Fruit fly (Drosophila melanogaster) whole organism, adult: ENCODE data around the gene CG7945.

Experiments
- CG12768 ChIP-seq: fragments of 200-800 bp; sonication (Bioruptor generic); optimal IDR thresholded peaks from 2 replicates; lab custom pipeline; 2017; ENCODE audit warnings: missing biosample characterization, missing genetic modification characterization, mild to moderate bottlenecking, moderate library complexity, missing genetic modification reagents
- CG1620 ChIP-seq: fragments of 200-800 bp; sonication (Bioruptor generic); optimal IDR thresholded peaks from 2 replicates; lab custom pipeline; 2016; ENCODE audit warnings: missing biosample characterization, missing genetic modification characterization
- Crg-1 ChIP-seq: fragments of 200-800 bp; sonication (Bioruptor generic); optimal IDR thresholded peaks from 2 replicates; lab custom pipeline; 2016; ENCODE audit warnings: missing biosample characterization, missing genetic modification characterization
- Hr96 ChIP-seq: fragments of 200-800 bp; sonication (Bioruptor generic); optimal IDR thresholded peaks from 2 replicates; lab custom pipeline; 2016; ENCODE audit warnings: missing biosample characterization, missing genetic modification characterization
- Mnt ChIP-seq: fragments of 200-800 bp; sonication (Bioruptor generic); optimal IDR thresholded peaks from 2 replicates; lab custom pipeline; 2016; ENCODE audit warnings: missing biosample characterization, mild to moderate bottlenecking, missing genetic modification characterization
- bab1 ChIP-seq: fragments of 200-800 bp; sonication (Bioruptor generic); optimal IDR thresholded peaks from 3 replicates; lab custom pipeline; 2019; ENCODE audit warnings: missing biosample characterization, mild to moderate bottlenecking, missing genetic modification characterization, moderate library complexity
- cic ChIP-seq: fragments of 200-800 bp; sonication (Bioruptor generic); optimal IDR thresholded peaks from 2 replicates; lab custom pipeline; 2017; ENCODE audit warnings: missing biosample characterization, mild to moderate bottlenecking, missing genetic modification characterization, moderate library complexity
- cnc ChIP-seq, 2 experiments: fragments of >200 bp; optimal IDR thresholded peaks; 2 replicates each; lab custom pipeline; 2017
- ovo ChIP-seq: fragments of 200-800 bp; sonication (Bioruptor generic); optimal IDR thresholded peaks from 2 replicates; lab custom pipeline; 2016; ENCODE audit warnings: missing biosample characterization, missing genetic modification characterization

DNA sequence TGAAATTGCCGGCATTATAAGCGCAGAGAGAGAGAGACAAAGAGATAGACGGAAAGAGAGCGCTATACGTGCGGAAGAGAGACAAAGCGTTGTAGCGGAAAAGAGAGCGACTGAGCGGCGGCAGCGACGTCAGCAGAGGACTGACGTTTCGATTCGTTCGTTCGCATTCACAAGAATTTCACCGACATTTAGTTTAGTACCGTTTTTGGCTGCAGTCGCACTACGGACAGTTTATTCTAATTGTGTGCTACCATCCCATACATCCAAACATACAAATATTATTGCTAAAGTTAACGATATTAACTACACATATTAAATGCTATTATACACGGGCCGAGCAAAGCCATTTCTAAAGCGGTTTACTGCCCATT, 11.3 kb upstream of the CG7945 start, which contains the start of gene CrebA:
- TF ChIP-seq Mnt (GFP tag; lab: Kevin White, UChicago) (no peak), Hr96 (GFP tag; lab: Kevin White, UChicago) (no peak), CG12768 (GFP tag; lab: Kevin White, UChicago) (no peak), cic (GFP tag; lab: Kevin White, UChicago) (no peak), CG1620 (GFP tag; lab: Kevin White, UChicago) (no peak), cnc (optimal IDR thresholded peaks at IDR 0.05; lab: Kevin White, UChicago) (no peak), Crg-1 (GFP tag; lab: Kevin White, UChicago) (no peak), bab1 (GFP tag; lab: Kevin White, UChicago) (no peak), ovo (no peak)
